Worm (Caenorhabditis elegans) whole organism, mixed stage, embryonic: Measurements from ENCODE around the gene M162.15.

Experiments
- lsy-2 ChIP-seq: fragments of 150-350 bp; optimal IDR thresholded peaks from 2 replicates; lab custom pipeline; 2014; ENCODE audit warnings: missing biosample characterization, missing genetic modification characterization
- nhr-28 ChIP-seq: fragments of 150-350 bp; optimal IDR thresholded peaks from 2 replicates; lab custom pipeline; 2014; ENCODE audit warnings: missing biosample characterization, missing genetic modification characterization

DNA sequence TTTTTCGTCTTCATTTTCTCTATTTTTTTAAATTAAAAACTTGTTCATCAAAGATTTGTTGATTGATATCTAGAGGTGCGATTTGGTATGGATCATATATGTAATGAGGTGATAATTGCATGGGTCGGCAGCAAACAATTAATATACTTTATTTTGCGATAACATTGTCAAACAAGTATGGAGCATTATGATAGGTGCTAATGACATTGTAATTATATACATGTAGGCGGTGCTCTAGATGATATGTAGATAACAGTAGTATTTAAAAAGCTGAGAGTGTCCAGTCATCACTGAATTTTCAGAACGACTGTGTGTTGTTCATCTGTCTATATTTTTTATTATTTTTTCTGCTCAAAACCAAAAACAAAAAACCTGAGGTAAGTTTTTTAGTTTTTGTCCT is 41.3 kb downstream of the M162.15 start, which contains the start of gene Y116F11A.1:
- TF ChIP-seq nhr-28 (tag; lab: Kevin White, UChicago) (no peak), lsy-2 (tag; lab: Kevin White, UChicago) (no peak)
